Worm (Caenorhabditis elegans): ENCODE measurements around the gene C47D12.2.

ce11 chrII:11650975-11651588, 25.0 kb upstream of the C47D12.2 start, which contains the start of gene coa-7:
- TF ChIP-seq ceh-18 (tag; optimal IDR thresholded peaks at IDR 0.05) (no peak), nfya-1 (tag; optimal IDR thresholded peaks at IDR 0.05) (no peak), nhr-11 (tag; optimal IDR thresholded peaks at IDR 0.05) (no peak), C38D4.7 (GFP tag; optimal IDR thresholded peaks at IDR 0.05) (no peak), pqm-1 (tag; optimal IDR thresholded peaks at IDR 0.05) (no peak), K09A11.1 (tag; optimal IDR thresholded peaks at IDR 0.05; ENCODE audit: insufficient read depth) (no peak), elt-2 (tag; optimal IDR thresholded peaks at IDR 0.05) (no peak), ama-1 (optimal IDR thresholded peaks at IDR 0.05) (no peak), tbx-2 (tag; optimal IDR thresholded peaks at IDR 0.05) (no peak), pag-3 (tag; optimal IDR thresholded peaks at IDR 0.05; ENCODE audit: borderline replicate concordance) (no peak)

All from whole organism, late embryonic.